Worm (Caenorhabditis elegans) whole organism, L4 larva: ENCODE data around the gene R04D3.3.

Experiments
- D1046.2 ChIP-seq: fragments of 200-800 bp; sonication (Bioruptor generic); IDR thresholded peaks from 2 replicates; pipeline ENCODE4 v1.3.6; 2022; ENCODE audit warnings: missing genetic modification characterization, missing compliant biosample characterization
- F26F4.8 ChIP-seq: fragments of 200-800 bp; sonication (Bioruptor generic); conservative IDR thresholded peaks from 2 replicates; pipeline ENCODE4 v1.3.6; 2022; ENCODE audit warnings: missing genetic modification characterization, missing compliant biosample characterization
- F49E8.2 ChIP-seq: sonication (generic microtip); optimal IDR thresholded peaks from 2 replicates; lab custom pipeline; 2016; ENCODE audit warnings: missing compliant biosample characterization, mild to moderate bottlenecking, missing genetic modification characterization, borderline replicate concordance
- R02D3.7 ChIP-seq: fragments of 150-350 bp; sonication (generic microtip); optimal IDR thresholded peaks from 3 replicates; lab custom pipeline; 2014; ENCODE audit warnings: missing biosample characterization, missing genetic modification characterization
- T20F7.1 ChIP-seq: fragments of 200-800 bp; sonication (Bioruptor generic); optimal IDR thresholded peaks from 2 replicates; lab custom pipeline; 2018; ENCODE audit warnings: mild to moderate bottlenecking, missing genetic modification characterization, missing compliant biosample characterization
- T26A8.4 ChIP-seq: fragments of 200-800 bp; sonication (Bioruptor generic); IDR thresholded peaks from 2 replicates; pipeline ENCODE4 v1.3.6; 2022; ENCODE audit warnings: missing genetic modification characterization, missing compliant biosample characterization
- Y75B8A.6 ChIP-seq: fragments of 200-800 bp; sonication (Bioruptor generic); IDR thresholded peaks from 2 replicates; pipeline ENCODE4 v1.3.6; 2022; ENCODE audit warnings: missing genetic modification reagents, missing genetic modification characterization, missing compliant biosample characterization
- ZK337.2 ChIP-seq: fragments of 200-800 bp; sonication (Bioruptor generic); IDR thresholded peaks from 2 replicates; pipeline ENCODE4 v1.3.6; 2022; ENCODE audit warnings: missing genetic modification reagents, missing genetic modification characterization, missing compliant biosample characterization
- aha-1 ChIP-seq: fragments of 150-350 bp; peaks from one replicate; lab custom pipeline; 2014; ENCODE audit warnings: missing biosample characterization, missing genetic modification characterization
- aly-2 ChIP-seq: sonication (generic microtip); optimal IDR thresholded peaks from 2 replicates; lab custom pipeline; 2018; ENCODE audit warnings: missing biosample characterization, missing genetic modification characterization
- ama-1 ChIP-seq: fragments of 150-350 bp; optimal IDR thresholded peaks from 2 replicates; lab custom pipeline; 2014; ENCODE audit warnings: inconsistent platforms, mixed read lengths
- arid-1 ChIP-seq: fragments of 200-800 bp; sonication (Bioruptor generic); conservative IDR thresholded peaks from 2 replicates; pipeline ENCODE4 v1.3.6; 2022; ENCODE audit warnings: missing genetic modification reagents, missing genetic modification characterization, missing compliant biosample characterization
- attf-4 ChIP-seq: sonication (generic microtip); optimal IDR thresholded peaks from 3 replicates; lab custom pipeline; 2017; ENCODE audit warnings: missing biosample characterization, missing genetic modification characterization
- ceh-28 ChIP-seq: fragments of 150-350 bp; optimal IDR thresholded peaks from 2 replicates; lab custom pipeline; 2014; ENCODE audit warnings: missing biosample characterization, missing genetic modification reagents, missing genetic modification characterization
- ceh-62 ChIP-seq: sonication (generic microtip); optimal IDR thresholded peaks from 2 replicates; lab custom pipeline; 2017; ENCODE audit warnings: missing biosample characterization, missing genetic modification characterization
- daf-12 ChIP-seq: fragments of 150-350 bp; optimal IDR thresholded peaks from 2 replicates; lab custom pipeline; 2014; ENCODE audit warnings: missing biosample characterization, missing genetic modification reagents, missing genetic modification characterization
- daf-8 ChIP-seq: fragments of 200-800 bp; sonication (Bioruptor generic); IDR thresholded peaks from 2 replicates; pipeline ENCODE4 v1.3.6; 2022; ENCODE audit warnings: missing genetic modification characterization, missing compliant biosample characterization
- dmd-8 ChIP-seq: fragments of 200-800 bp; sonication (Bioruptor generic); IDR thresholded peaks from 2 replicates; pipeline ENCODE4 v1.3.6; 2022; ENCODE audit warnings: missing genetic modification characterization, missing compliant biosample characterization
- dmd-9 ChIP-seq: fragments of 200-800 bp; sonication (Bioruptor generic); IDR thresholded peaks from 2 replicates; pipeline ENCODE4 v1.3.6; 2022; ENCODE audit warnings: missing genetic modification reagents, missing genetic modification characterization, missing compliant biosample characterization
- egl-43 ChIP-seq: fragments of 200-800 bp; sonication (Bioruptor generic); IDR thresholded peaks from 2 replicates; pipeline ENCODE4 v1.3.6; 2022; ENCODE audit warnings: missing genetic modification reagents, missing genetic modification characterization, missing compliant biosample characterization
- fos-1 ChIP-seq: fragments of 150-350 bp; optimal IDR thresholded peaks from 2 replicates; lab custom pipeline; 2014; ENCODE audit warnings: missing biosample characterization, missing genetic modification characterization
- gei-8 ChIP-seq: fragments of 200-800 bp; sonication (Bioruptor generic); optimal IDR thresholded peaks from 2 replicates; lab custom pipeline; 2018; ENCODE audit warnings: mild to moderate bottlenecking, missing genetic modification characterization, missing compliant biosample characterization
- hlh-11 ChIP-seq: fragments of 200-800 bp; sonication (Bioruptor generic); optimal IDR thresholded peaks from 2 replicates; lab custom pipeline; 2018; ENCODE audit warnings: mild to moderate bottlenecking, missing genetic modification characterization, missing compliant biosample characterization
- hmg-1.1 ChIP-seq: fragments of 200-800 bp; sonication (Bioruptor generic); IDR thresholded peaks from 2 replicates; pipeline ENCODE4 v1.3.6; 2022; ENCODE audit warnings: missing genetic modification reagents, missing genetic modification characterization, missing compliant biosample characterization
- lim-7 ChIP-seq: fragments of 200-800 bp; sonication (Bioruptor generic); IDR thresholded peaks from 2 replicates; pipeline ENCODE4 v1.3.6; 2022; ENCODE audit warnings: missing genetic modification characterization, missing compliant biosample characterization
- lin-1 ChIP-seq: fragments of 200-800 bp; sonication (Bioruptor generic); IDR thresholded peaks from 2 replicates; pipeline ENCODE4 v1.3.6; 2022; ENCODE audit warnings: missing genetic modification reagents, missing genetic modification characterization, missing compliant biosample characterization
- lin-29 ChIP-seq: fragments of 200-800 bp; sonication (Bioruptor generic); IDR thresholded peaks from 2 replicates; pipeline ENCODE4 v1.3.6; 2022; ENCODE audit warnings: missing genetic modification reagents, missing genetic modification characterization, missing compliant biosample characterization
- lir-3 ChIP-seq: sonication (generic microtip); optimal IDR thresholded peaks from 2 replicates; lab custom pipeline; 2016; ENCODE audit warnings: mild to moderate bottlenecking, missing genetic modification characterization, missing compliant biosample characterization
- lsy-2 ChIP-seq, 2 experiments: fragments of 150-350 bp in 1 of 2; sonication (generic microtip) in 1 of 2; optimal IDR thresholded peaks; 2 replicates each; lab custom pipeline; 2014 to 2017; ENCODE audit warnings: missing biosample characterization in 2 of 2, missing genetic modification characterization in 2 of 2
- madf-5 ChIP-seq, 2 experiments: fragments of 200-800 bp; sonication (Bioruptor generic); IDR thresholded peaks; 2 replicates each; pipeline ENCODE4 v1.3.6; 2022; ENCODE audit warnings: missing compliant biosample characterization in 2 of 2, missing genetic modification characterization in 2 of 2
- mes-2 ChIP-seq: sonication (generic microtip); optimal IDR thresholded peaks from 2 replicates; lab custom pipeline; 2016; ENCODE audit warnings: missing genotype, mild to moderate bottlenecking, missing genetic modification characterization, missing compliant biosample characterization; ENCODE audit not compliant: poor library complexity, severe bottlenecking
- mxl-3 ChIP-seq: fragments of 200-800 bp; sonication (Bioruptor generic); optimal IDR thresholded peaks from 2 replicates; lab custom pipeline; 2018; ENCODE audit warnings: mild to moderate bottlenecking, missing genetic modification characterization, missing compliant biosample characterization
- nhr-237 ChIP-seq: sonication (generic microtip); optimal IDR thresholded peaks from 2 replicates; lab custom pipeline; 2017; ENCODE audit warnings: missing biosample characterization, missing genetic modification characterization
- nhr-25 ChIP-seq: sonication (generic microtip); optimal IDR thresholded peaks from 2 replicates; lab custom pipeline; 2017; ENCODE audit warnings: missing genetic modification characterization, mild to moderate bottlenecking, missing compliant biosample characterization, antibody characterized with exemption, moderate library complexity, borderline replicate concordance; ENCODE audit not compliant: insufficient read depth
- nhr-28 ChIP-seq: fragments of 150-350 bp; optimal IDR thresholded peaks from 2 replicates; lab custom pipeline; 2014; ENCODE audit warnings: missing biosample characterization, missing genetic modification characterization
- nhr-48 ChIP-seq: sonication (generic microtip); optimal IDR thresholded peaks from 2 replicates; lab custom pipeline; 2016; ENCODE audit warnings: mild to moderate bottlenecking, missing genetic modification characterization, missing compliant biosample characterization
- nhr-6 ChIP-seq: fragments of 150-350 bp; optimal IDR thresholded peaks from 2 replicates; lab custom pipeline; 2014; ENCODE audit warnings: missing biosample characterization, missing genetic modification characterization
- pqm-1 ChIP-seq: sonication (generic microtip); optimal IDR thresholded peaks from 2 replicates; lab custom pipeline; 2017; ENCODE audit warnings: missing biosample characterization, missing genetic modification characterization
- rbr-2 ChIP-seq: sonication (generic microtip); optimal IDR thresholded peaks from 2 replicates; lab custom pipeline; 2016; ENCODE audit warnings: missing genotype, missing genetic modification characterization, missing compliant biosample characterization
- sdz-12 ChIP-seq: fragments of 200-800 bp; sonication (Bioruptor generic); optimal IDR thresholded peaks from 2 replicates; lab custom pipeline; 2018; ENCODE audit warnings: mild to moderate bottlenecking, missing genetic modification characterization, missing compliant biosample characterization
- set-16 ChIP-seq: fragments of 200-800 bp; sonication (Bioruptor generic); IDR thresholded peaks from 2 replicates; pipeline ENCODE4 v1.3.6; 2022; ENCODE audit warnings: missing genetic modification reagents, missing genetic modification characterization, missing compliant biosample characterization
- snpc-4 ChIP-seq: fragments of 150-350 bp; optimal IDR thresholded peaks from 2 replicates; lab custom pipeline; 2014; ENCODE audit warnings: missing biosample characterization, missing genetic modification characterization
- spr-1 ChIP-seq: sonication (generic microtip); optimal IDR thresholded peaks from 2 replicates; lab custom pipeline; 2016; ENCODE audit warnings: mild to moderate bottlenecking, missing genetic modification characterization, missing compliant biosample characterization
- spr-3 ChIP-seq: fragments of 200-800 bp; sonication (Bioruptor generic); optimal IDR thresholded peaks from 2 replicates; lab custom pipeline; 2018; ENCODE audit warnings: mild to moderate bottlenecking, missing genetic modification characterization, missing compliant biosample characterization
- tag-97 ChIP-seq: fragments of 200-800 bp; sonication (Bioruptor generic); IDR thresholded peaks from 2 replicates; pipeline ENCODE4 v1.3.6; 2022; ENCODE audit warnings: missing genetic modification characterization, missing compliant biosample characterization
- tra-1 ChIP-seq: fragments of 200-800 bp; sonication (Bioruptor generic); IDR thresholded peaks from 2 replicates; pipeline ENCODE4 v1.3.6; 2022; ENCODE audit warnings: missing genetic modification reagents, missing genetic modification characterization, missing compliant biosample characterization
- zag-1 ChIP-seq: fragments of 150-350 bp; optimal IDR thresholded peaks from 2 replicates; lab custom pipeline; 2014; ENCODE audit warnings: missing biosample characterization, missing genetic modification characterization
- zfp-2 ChIP-seq: sonication (generic microtip); optimal IDR thresholded peaks from 2 replicates; lab custom pipeline; 2016; ENCODE audit warnings: mild to moderate bottlenecking, missing genetic modification characterization, missing compliant biosample characterization
- zfp-3 ChIP-seq: fragments of 200-800 bp; sonication (Bioruptor generic); conservative IDR thresholded peaks from 2 replicates; pipeline ENCODE4 v1.3.6; 2022; ENCODE audit warnings: missing genetic modification reagents, missing genetic modification characterization, missing compliant biosample characterization
- zip-11 ChIP-seq: fragments of 200-800 bp; sonication (Bioruptor generic); IDR thresholded peaks from 2 replicates; pipeline ENCODE4 v1.3.6; 2022; ENCODE audit warnings: missing genetic modification characterization, missing compliant biosample characterization
- zip-2 ChIP-seq: fragments of 150-350 bp; optimal IDR thresholded peaks from 2 replicates; lab custom pipeline; 2014; ENCODE audit warnings: missing biosample characterization, missing genetic modification characterization
- ztf-11 ChIP-seq: fragments of 150-350 bp; optimal IDR thresholded peaks from 2 replicates; lab custom pipeline; 2014; ENCODE audit warnings: missing biosample characterization, missing genetic modification characterization

The R04D3.3 gene

ce11 chrX:13306869-13307446, 16.5 kb upstream of the R04D3.3 start (continued):
- TF ChIP-seq mes-2 (tag; lab: Kevin White, UChicago): no peak
- TF ChIP-seq hmg-1.1 (GFP tag; lab: Robert Waterston, UW): peak; percentile 98
- TF ChIP-seq lin-29 (GFP tag; lab: Robert Waterston, UW): peak; percentile 83
- TF ChIP-seq ceh-28 (tag; lab: Kevin White, UChicago): no peak
- TF ChIP-seq lsy-2 (tag; optimal IDR thresholded peaks at IDR 0.05; lab: Kevin White, UChicago): peak in 1 of 2 experiments; percentile 3
- TF ChIP-seq R02D3.7: no peak
- no peak for TF ChIP-seq fos-1
- peak; percentile 87 to 97 for TF ChIP-seq madf-5 (GFP tag; IDR thresholded peaks at IDR 0.05; lab: Robert Waterston, UW)
- TF ChIP-seq spr-1: peak; percentile 79
- peak; percentile 83 for TF ChIP-seq spr-3 (GFP tag; lab: Kevin White, UChicago)
- TF ChIP-seq zip-11 (GFP tag; lab: Robert Waterston, UW): peak; percentile 65; the same call in 1 of the 2 replicates
- TF ChIP-seq zfp-3 (GFP tag; lab: Robert Waterston, UW): peak; percentile 85
- TF ChIP-seq ceh-62 (tag; lab: Kevin White, UChicago): no peak
- peak; percentile 96 for TF ChIP-seq Y75B8A.6 (GFP tag; lab: Robert Waterston, UW)
- no peak for TF ChIP-seq T26A8.4 (GFP tag; lab: Robert Waterston, UW)
- TF ChIP-seq lir-3 (tag; lab: Kevin White, UChicago): peak; percentile 89
- TF ChIP-seq zip-2 (tag; lab: Kevin White, UChicago): peak; percentile 62
- TF ChIP-seq mxl-3 (GFP tag; lab: Kevin White, UChicago): peak; percentile 72
- TF ChIP-seq pqm-1: no peak
- TF ChIP-seq dmd-8 (GFP tag; lab: Robert Waterston, UW): peak; percentile 97
- TF ChIP-seq ztf-11 (tag; lab: Kevin White, UChicago): no peak
- TF ChIP-seq nhr-25 (tag; lab: Kevin White, UChicago): no peak
- TF ChIP-seq sdz-12 (GFP tag; lab: Kevin White, UChicago): peak; percentile 90
- peak; percentile 87 for TF ChIP-seq F49E8.2 (tag; lab: Kevin White, UChicago)
- peak; percentile 82; the same call in 1 of the 2 replicates for TF ChIP-seq daf-8 (GFP tag; lab: Robert Waterston, UW)
- TF ChIP-seq F26F4.8 (GFP tag; lab: Robert Waterston, UW): peak; percentile 80
- TF ChIP-seq lim-7 (GFP tag; lab: Robert Waterston, UW): peak; percentile 98
- peak; percentile 63 for TF ChIP-seq nhr-6 (tag; lab: Kevin White, UChicago)
- no peak for TF ChIP-seq daf-12 (tag; lab: Kevin White, UChicago)
- TF ChIP-seq ama-1: no peak
- no peak for TF ChIP-seq aly-2
- TF ChIP-seq lin-1: peak; percentile 89
- no peak for TF ChIP-seq nhr-237 (tag; lab: Kevin White, UChicago)
- peak; percentile 72; the same call in 1 of the 2 replicates for TF ChIP-seq dmd-9
- TF ChIP-seq hlh-11 (tag; lab: Kevin White, UChicago): no peak
- no peak for TF ChIP-seq tag-97 (GFP tag; lab: Robert Waterston, UW)
- no peak for TF ChIP-seq snpc-4
- peak; percentile 81 for TF ChIP-seq T20F7.1 (GFP tag; lab: Kevin White, UChicago)
- peak; percentile 91 for TF ChIP-seq D1046.2
- TF ChIP-seq ZK337.2 (GFP tag; lab: Robert Waterston, UW): peak; percentile 87
- peak; percentile 90 for TF ChIP-seq rbr-2 (tag; lab: Kevin White, UChicago)
- TF ChIP-seq aha-1 (tag; lab: Kevin White, UChicago): peak; percentile 80
- peak; percentile 69 for TF ChIP-seq zfp-2 (tag; lab: Kevin White, UChicago)
- TF ChIP-seq nhr-28 (tag; lab: Kevin White, UChicago): peak; percentile 57
- TF ChIP-seq zag-1 (tag; lab: Kevin White, UChicago): no peak
- TF ChIP-seq attf-4 (tag; lab: Kevin White, UChicago): no peak
- peak; percentile 91 for TF ChIP-seq arid-1 (GFP tag; lab: Robert Waterston, UW)
- peak; percentile 74 for TF ChIP-seq gei-8 (GFP tag; lab: Kevin White, UChicago)
- peak; percentile 96 for TF ChIP-seq tra-1 (GFP tag; lab: Robert Waterston, UW)
- no peak for TF ChIP-seq egl-43 (GFP tag; lab: Robert Waterston, UW)
- TF ChIP-seq set-16 (GFP tag; lab: Robert Waterston, UW): no peak
- TF ChIP-seq nhr-48: peak; percentile 78
